Worm (Caenorhabditis elegans) whole organism, L4 larva: ENCODE measurements around the gene Y81B9A.4.

Experiments used
- T26A8.4 ChIP-seq: fragments of 200-800 bp; sonication (Bioruptor generic); IDR thresholded peaks from 2 replicates; pipeline ENCODE4 v1.3.6; 2022; ENCODE audit warnings: missing genetic modification characterization, missing compliant biosample characterization
- Y5F2A.4 ChIP-seq: fragments of 200-800 bp; sonication (Bioruptor generic); optimal IDR thresholded peaks from 2 replicates; lab custom pipeline; 2018; ENCODE audit warnings: mild to moderate bottlenecking, missing genetic modification characterization, missing compliant biosample characterization
- Y75B8A.6 ChIP-seq: fragments of 200-800 bp; sonication (Bioruptor generic); IDR thresholded peaks from 2 replicates; pipeline ENCODE4 v1.3.6; 2022; ENCODE audit warnings: missing genetic modification reagents, missing genetic modification characterization, missing compliant biosample characterization
- ZK337.2 ChIP-seq: fragments of 200-800 bp; sonication (Bioruptor generic); IDR thresholded peaks from 2 replicates; pipeline ENCODE4 v1.3.6; 2022; ENCODE audit warnings: missing genetic modification reagents, missing genetic modification characterization, missing compliant biosample characterization
- aha-1 ChIP-seq: fragments of 150-350 bp; peaks from one replicate; lab custom pipeline; 2014; ENCODE audit warnings: missing biosample characterization, missing genetic modification characterization
- ama-1 ChIP-seq: fragments of 150-350 bp; optimal IDR thresholded peaks from 2 replicates; lab custom pipeline; 2014; ENCODE audit warnings: inconsistent platforms, mixed read lengths
- arid-1 ChIP-seq: fragments of 200-800 bp; sonication (Bioruptor generic); conservative IDR thresholded peaks from 2 replicates; pipeline ENCODE4 v1.3.6; 2022; ENCODE audit warnings: missing genetic modification reagents, missing genetic modification characterization, missing compliant biosample characterization
- ceh-28 ChIP-seq: fragments of 150-350 bp; optimal IDR thresholded peaks from 2 replicates; lab custom pipeline; 2014; ENCODE audit warnings: missing biosample characterization, missing genetic modification reagents, missing genetic modification characterization
- ceh-82 ChIP-seq: sonication (generic microtip); optimal IDR thresholded peaks from 2 replicates; lab custom pipeline; 2017; ENCODE audit warnings: missing biosample characterization, missing genetic modification characterization
- cey-2 ChIP-seq: sonication (generic microtip); optimal IDR thresholded peaks from 3 replicates; lab custom pipeline; 2017; ENCODE audit warnings: missing genetic modification characterization, mild to moderate bottlenecking, missing compliant biosample characterization, antibody characterized with exemption, borderline replicate concordance; ENCODE audit not compliant: insufficient read depth
- ctbp-1 ChIP-seq: fragments of 200-800 bp; sonication (Bioruptor generic); IDR thresholded peaks from 2 replicates; pipeline ENCODE4 v1.3.6; 2022; ENCODE audit warnings: missing genetic modification reagents, missing genetic modification characterization, missing compliant biosample characterization
- daf-12 ChIP-seq: fragments of 150-350 bp; optimal IDR thresholded peaks from 2 replicates; lab custom pipeline; 2014; ENCODE audit warnings: missing biosample characterization, missing genetic modification reagents, missing genetic modification characterization
- dpl-1 ChIP-seq: fragments of 150-350 bp; optimal IDR thresholded peaks from 2 replicates; lab custom pipeline; 2014; ENCODE audit warnings: missing biosample characterization, missing genetic modification reagents, missing genetic modification characterization
- duxl-1 ChIP-seq: sonication (generic microtip); optimal IDR thresholded peaks from 2 replicates; lab custom pipeline; 2016; ENCODE audit warnings: mild to moderate bottlenecking, missing genetic modification characterization, moderate library complexity, missing compliant biosample characterization; ENCODE audit not compliant: poor library complexity
- egl-27 ChIP-seq: sonication (generic microtip); optimal IDR thresholded peaks from 3 replicates; lab custom pipeline; 2017; ENCODE audit warnings: missing biosample characterization, missing genetic modification reagents, missing genetic modification characterization
- egl-43 ChIP-seq: fragments of 200-800 bp; sonication (Bioruptor generic); IDR thresholded peaks from 2 replicates; pipeline ENCODE4 v1.3.6; 2022; ENCODE audit warnings: missing genetic modification reagents, missing genetic modification characterization, missing compliant biosample characterization
- lin-29 ChIP-seq: fragments of 200-800 bp; sonication (Bioruptor generic); IDR thresholded peaks from 2 replicates; pipeline ENCODE4 v1.3.6; 2022; ENCODE audit warnings: missing genetic modification reagents, missing genetic modification characterization, missing compliant biosample characterization
- mdt-29 ChIP-seq: fragments of 200-800 bp; sonication (Bioruptor generic); IDR thresholded peaks from 2 replicates; pipeline ENCODE4 v1.3.6; 2022; ENCODE audit warnings: missing genetic modification reagents, missing genetic modification characterization, missing compliant biosample characterization
- mes-2 ChIP-seq: sonication (generic microtip); optimal IDR thresholded peaks from 2 replicates; lab custom pipeline; 2016; ENCODE audit warnings: missing genotype, mild to moderate bottlenecking, missing genetic modification characterization, missing compliant biosample characterization; ENCODE audit not compliant: poor library complexity, severe bottlenecking
- mxl-3 ChIP-seq: fragments of 200-800 bp; sonication (Bioruptor generic); optimal IDR thresholded peaks from 2 replicates; lab custom pipeline; 2018; ENCODE audit warnings: mild to moderate bottlenecking, missing genetic modification characterization, missing compliant biosample characterization
- nhr-111 ChIP-seq: fragments of 200-800 bp; sonication (Bioruptor generic); optimal IDR thresholded peaks from 2 replicates; lab custom pipeline; 2018; ENCODE audit warnings: mild to moderate bottlenecking, missing genetic modification characterization, missing compliant biosample characterization
- nhr-28 ChIP-seq: fragments of 150-350 bp; optimal IDR thresholded peaks from 2 replicates; lab custom pipeline; 2014; ENCODE audit warnings: missing biosample characterization, missing genetic modification characterization
- nhr-48 ChIP-seq: sonication (generic microtip); optimal IDR thresholded peaks from 2 replicates; lab custom pipeline; 2016; ENCODE audit warnings: mild to moderate bottlenecking, missing genetic modification characterization, missing compliant biosample characterization
- snpc-1.2 ChIP-seq: fragments of 200-800 bp; sonication (Bioruptor generic); IDR thresholded peaks from 2 replicates; pipeline ENCODE4 v1.3.6; 2022; ENCODE audit warnings: missing genetic modification reagents, missing genetic modification characterization, missing compliant biosample characterization
- snpc-4 ChIP-seq: fragments of 150-350 bp; optimal IDR thresholded peaks from 2 replicates; lab custom pipeline; 2014; ENCODE audit warnings: missing biosample characterization, missing genetic modification characterization
- tra-1 ChIP-seq: fragments of 200-800 bp; sonication (Bioruptor generic); IDR thresholded peaks from 2 replicates; pipeline ENCODE4 v1.3.6; 2022; ENCODE audit warnings: missing genetic modification reagents, missing genetic modification characterization, missing compliant biosample characterization
- unc-130 ChIP-seq: sonication (generic microtip); optimal IDR thresholded peaks from 2 replicates; lab custom pipeline; 2016; ENCODE audit warnings: missing genetic modification reagents, missing genetic modification characterization, missing compliant biosample characterization
- unc-39 ChIP-seq: sonication (generic microtip); optimal IDR thresholded peaks from 2 replicates; lab custom pipeline; 2017; ENCODE audit warnings: missing biosample characterization, missing genetic modification characterization
- unc-62 ChIP-seq, 3 experiments: fragments of 150-350 bp in 1 of 3; sonication (generic microtip); optimal IDR thresholded peaks in 2 of 3; peaks in 1 of 3; 1 replicate in 1 of 3; 2 replicates in 2 of 3; lab custom pipeline; 2014 to 2017; ENCODE audit warnings: missing biosample characterization in 3 of 3, missing genetic modification characterization in 3 of 3, missing genetic modification reagents in 3 of 3, missing genotype in 1 of 3
- vab-7 ChIP-seq: fragments of 200-800 bp; sonication (Bioruptor generic); IDR thresholded peaks from 2 replicates; pipeline ENCODE4 v1.3.6; 2022; ENCODE audit warnings: missing genetic modification reagents, missing genetic modification characterization, missing compliant biosample characterization
- zfp-2 ChIP-seq: sonication (generic microtip); optimal IDR thresholded peaks from 2 replicates; lab custom pipeline; 2016; ENCODE audit warnings: mild to moderate bottlenecking, missing genetic modification characterization, missing compliant biosample characterization

Y81B9A.4 gene

DNA sequence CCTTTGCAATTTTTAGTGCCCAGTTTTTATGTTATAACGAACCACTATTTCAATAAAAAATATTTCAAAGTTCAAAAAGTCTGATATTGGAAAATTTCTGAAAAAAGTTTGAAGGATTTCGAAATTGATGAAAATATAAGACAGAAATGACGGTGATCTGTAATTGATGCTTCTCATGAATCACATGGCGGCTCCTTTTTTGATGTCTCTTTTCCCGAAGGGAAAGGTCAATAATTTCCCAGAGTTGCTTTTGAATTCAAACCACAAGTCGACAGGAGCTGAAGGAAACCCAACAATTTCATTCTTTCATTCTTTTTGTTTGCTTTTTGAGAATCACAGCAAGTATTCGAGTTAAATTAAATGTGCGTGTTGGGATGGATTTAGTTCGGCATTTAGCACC lies 8.4 kb downstream of the Y81B9A.4 start, which contains the start of gene B0563.18:
TSS of gene B0563.18 (plus strand) at position 301 of the 400 bp plus-strand sequence.
- TF ChIP-seq nhr-28 (no peak), nhr-48 (tag; lab: Kevin White, UChicago) (no peak), zfp-2 (no peak), vab-7 (GFP tag; lab: Robert Waterston, UW) (no peak), egl-43 (no peak), snpc-1.2 (no peak), snpc-4 (no peak), mes-2 (no peak), tra-1 (GFP tag; lab: Robert Waterston, UW) (no peak), ZK337.2 (no peak)

DNA sequence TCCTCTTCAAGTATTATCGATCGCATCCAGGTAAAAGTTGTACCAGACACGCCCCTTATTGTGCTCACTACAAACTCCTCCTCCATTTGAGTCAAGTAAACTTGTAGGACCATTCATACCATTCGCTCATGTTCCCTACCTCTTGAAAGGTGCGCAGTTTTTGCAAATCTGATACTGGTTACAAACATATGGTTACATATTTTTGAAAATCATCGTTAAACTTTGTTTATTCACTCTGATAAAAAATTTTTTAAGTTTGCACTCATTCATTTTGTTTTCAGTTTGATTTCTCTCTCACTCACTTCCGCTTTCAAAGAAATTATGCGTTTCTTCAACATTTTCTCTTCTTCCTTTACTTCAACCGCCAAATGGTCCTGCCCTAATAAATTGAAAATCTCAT lies 9.5 kb downstream of the Y81B9A.4 start, which contains the start of gene B0563.1:
TSS of gene B0563.1 (plus strand) at position 301 of the 400 bp plus-strand sequence.
- no peak for TF ChIP-seq snpc-1.2
- TF ChIP-seq mxl-3 (GFP tag; lab: Kevin White, UChicago), result no peak
- TF ChIP-seq ctbp-1 (GFP tag; lab: Robert Waterston, UW), result no peak
- TF ChIP-seq unc-62 (GFP tag; optimal IDR thresholded peaks at IDR 0.05 in 1 of 2; lab: Kevin White, UChicago), result no peak
- TF ChIP-seq unc-62 (tag; optimal IDR thresholded peaks at IDR 0.05; lab: Kevin White, UChicago), result no peak
- TF ChIP-seq daf-12 (tag; lab: Kevin White, UChicago), result no peak
- TF ChIP-seq dpl-1 (GFP tag; lab: Kevin White, UChicago), result no peak
- no peak for TF ChIP-seq duxl-1 (tag; lab: Kevin White, UChicago)
- no peak for TF ChIP-seq arid-1 (GFP tag; lab: Robert Waterston, UW)
- TF ChIP-seq, all 104 proteins: peak for 0

DNA sequence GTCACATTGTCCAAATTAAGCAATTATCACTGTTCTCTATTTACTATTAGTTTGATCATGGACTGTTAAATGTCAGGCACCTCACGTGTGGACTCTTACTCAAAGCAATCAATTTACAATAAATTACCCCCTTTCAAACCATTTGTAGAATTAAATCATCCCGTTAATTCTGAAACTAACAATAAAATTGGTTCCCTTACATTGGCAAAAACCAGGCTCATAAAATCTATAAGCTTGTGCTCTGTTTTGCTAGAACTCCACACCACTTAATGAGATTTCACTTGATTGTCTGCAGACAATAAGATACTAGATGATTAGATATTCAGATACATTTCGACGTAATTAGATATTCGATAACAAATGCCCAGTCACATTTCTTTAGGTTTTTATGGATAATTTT lies 10.7 kb downstream of the Y81B9A.4 start:
- peak in 1 of 2 experiments; percentile 91 for TF ChIP-seq unc-62 (GFP tag; optimal IDR thresholded peaks at IDR 0.05 in 1 of 2; lab: Kevin White, UChicago)
- no peak for TF ChIP-seq unc-62 (tag; optimal IDR thresholded peaks at IDR 0.05; lab: Kevin White, UChicago)
- TF ChIP-seq unc-39, result no peak

DNA sequence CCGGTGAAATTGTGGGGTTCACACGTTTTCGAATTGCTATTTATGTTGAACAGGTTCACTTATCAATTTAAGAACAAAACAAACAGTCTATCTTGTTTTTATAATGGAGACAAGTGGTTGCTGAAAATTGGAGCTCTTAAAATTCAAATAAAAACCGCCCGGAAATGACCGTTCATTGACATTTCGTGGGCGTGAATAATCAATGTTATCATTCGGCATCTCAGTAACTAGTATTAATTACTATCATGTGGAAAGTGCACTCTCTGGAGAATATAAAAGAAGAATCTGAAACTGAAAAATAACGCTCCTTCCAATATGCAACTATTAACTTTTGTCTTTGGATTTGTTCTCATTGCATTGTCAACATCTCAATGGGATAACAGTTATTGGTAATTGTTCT lies 12.5 kb downstream of the Y81B9A.4 start, which contains the start of gene B0563.9:
TSS of gene B0563.9 (plus strand) at position 301 of the 400 bp plus-strand sequence.
- no peak for TF ChIP-seq ceh-82
- TF ChIP-seq unc-130 (GFP tag; lab: Kevin White, UChicago), result no peak
- no peak for TF ChIP-seq Y5F2A.4 (GFP tag; lab: Kevin White, UChicago)
- no peak for TF ChIP-seq ceh-28 (tag; lab: Kevin White, UChicago)
- no peak for TF ChIP-seq nhr-111 (GFP tag; lab: Kevin White, UChicago)

DNA sequence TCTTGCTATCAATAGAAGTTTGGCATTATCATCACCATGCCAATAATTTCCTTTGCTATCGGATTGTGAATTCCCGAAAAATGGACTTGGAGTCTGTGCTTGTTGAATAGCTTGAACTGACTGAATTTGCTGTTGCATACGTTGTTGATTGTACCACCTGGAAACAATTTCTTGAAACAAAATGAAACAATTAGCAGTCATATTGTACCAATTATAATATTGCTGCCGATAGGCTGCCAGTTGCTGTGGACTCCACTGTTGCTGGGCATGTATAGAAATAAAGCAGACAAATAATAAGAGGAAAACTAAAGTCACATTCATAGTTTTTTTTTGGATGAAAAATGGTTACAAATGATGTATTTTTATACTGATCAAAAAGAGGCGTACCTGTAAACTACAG lies 13.8 kb downstream of the Y81B9A.4 start, which contains the start of gene B0563.10:
TSS of gene B0563.10 (minus strand) at position 325 of the 400 bp plus-strand sequence.
- no peak for TF ChIP-seq mdt-29 (GFP tag; lab: Robert Waterston, UW)

DNA sequence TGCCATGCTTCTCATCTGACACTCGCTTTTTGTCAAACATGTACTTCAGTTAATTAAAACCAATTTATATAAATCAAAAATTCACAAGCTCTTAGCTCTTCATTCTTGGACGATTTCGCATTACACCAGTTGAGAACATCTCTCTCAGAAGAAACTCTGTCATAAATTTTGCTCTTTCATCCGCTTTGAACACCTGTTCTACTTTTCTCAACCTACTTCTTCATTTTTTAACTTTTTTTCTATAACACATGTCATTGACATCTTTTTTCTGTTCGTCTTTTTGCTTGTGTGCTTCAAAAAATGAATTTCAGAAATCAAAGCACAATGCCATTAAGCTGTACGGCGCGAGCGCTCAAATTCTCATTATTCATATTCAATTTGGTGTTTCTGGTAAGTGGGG lies 17.9 kb downstream of the Y81B9A.4 start, which contains the start of gene tsp-11:
TSS of gene tsp-11 (plus strand) at position 301 of the 400 bp plus-strand sequence.
- TF ChIP-seq T26A8.4, result no peak
- TF ChIP-seq ama-1, result no peak
- TF ChIP-seq lin-29 (GFP tag; lab: Robert Waterston, UW), result no peak
- no peak for TF ChIP-seq cey-2
- no peak for TF ChIP-seq Y75B8A.6 (GFP tag; lab: Robert Waterston, UW)
- TF ChIP-seq aha-1 (tag; lab: Kevin White, UChicago), result peak; percentile 79
- peak in 1 of 2 experiments; percentile 27 for TF ChIP-seq unc-62 (GFP tag; optimal IDR thresholded peaks at IDR 0.05 in 1 of 2; lab: Kevin White, UChicago)
- no peak for TF ChIP-seq unc-62 (tag; optimal IDR thresholded peaks at IDR 0.05; lab: Kevin White, UChicago)
- no peak for TF ChIP-seq egl-27 (tag; lab: Kevin White, UChicago)
